Fruit fly (Drosophila melanogaster) whole organism, prepupa: ENCODE measurements around the gene Idua.

ENCODE experiments used
- Blimp-1 ChIP-seq: fragments of 200-800 bp; sonication (Bioruptor generic); optimal IDR thresholded peaks from 3 replicates; lab custom pipeline; 2017; ENCODE audit warnings: missing biosample characterization, missing genetic modification characterization, mild to moderate bottlenecking, moderate library complexity, missing genetic modification reagents
- CG10631 ChIP-seq: fragments of 200-800 bp; sonication (Bioruptor generic); optimal IDR thresholded peaks from 2 replicates; lab custom pipeline; 2016; ENCODE audit warnings: missing biosample characterization, missing genetic modification characterization
- CG10669 ChIP-seq: fragments of 200-800 bp; sonication (Bioruptor generic); optimal IDR thresholded peaks from 3 replicates; lab custom pipeline; 2018; ENCODE audit warnings: missing biosample characterization, mild to moderate bottlenecking, missing genetic modification characterization, moderate library complexity
- CG11294 ChIP-seq: fragments of 200-800 bp; sonication (Bioruptor generic); IDR thresholded peaks from 2 replicates; pipeline ENCODE4 v1.3.6; 2022; ENCODE audit warnings: missing biosample characterization, missing genetic modification characterization
- CG15336 ChIP-seq: fragments of 200-800 bp; sonication (Bioruptor generic); IDR thresholded peaks from 2 replicates; pipeline ENCODE4 v1.3.6; 2022; ENCODE audit warnings: missing biosample characterization, missing genetic modification characterization
- CG1621 ChIP-seq: fragments of 200-800 bp; sonication (Bioruptor generic); optimal IDR thresholded peaks from 3 replicates; lab custom pipeline; 2018; ENCODE audit warnings: missing biosample characterization, mild to moderate bottlenecking, missing genetic modification characterization
- CG16779 ChIP-seq: fragments of 200-800 bp; sonication (Bioruptor generic); optimal IDR thresholded peaks from 3 replicates; lab custom pipeline; 2017; ENCODE audit warnings: missing biosample characterization, mild to moderate bottlenecking, missing genetic modification characterization
- CG3032 ChIP-seq: fragments of 200-800 bp; optimal IDR thresholded peaks from 2 replicates; lab custom pipeline; 2019; ENCODE audit warnings: missing biosample characterization, mild to moderate bottlenecking, missing genetic modification characterization, moderate library complexity
- CG32006 ChIP-seq: fragments of 200-800 bp; sonication (Bioruptor generic); optimal IDR thresholded peaks from 3 replicates; lab custom pipeline; 2017; ENCODE audit warnings: missing biosample characterization, mild to moderate bottlenecking, missing genetic modification characterization
- CG34406 ChIP-seq: fragments of 200-800 bp; sonication (Bioruptor generic); optimal IDR thresholded peaks from 3 replicates; lab custom pipeline; 2016; ENCODE audit warnings: missing biosample characterization, missing genetic modification characterization
- CG3919 ChIP-seq: fragments of 200-800 bp; sonication (Bioruptor generic); optimal IDR thresholded peaks from 3 replicates; lab custom pipeline; 2016; ENCODE audit warnings: missing biosample characterization, missing genetic modification characterization
- CG4318 ChIP-seq: fragments of 200-800 bp; sonication (Bioruptor generic); optimal IDR thresholded peaks from 3 replicates; lab custom pipeline; 2017; ENCODE audit warnings: missing biosample characterization, mild to moderate bottlenecking, missing genetic modification characterization
- CG6163 ChIP-seq: fragments of 200-800 bp; sonication (Bioruptor generic); IDR thresholded peaks from 3 replicates; pipeline ENCODE4 v1.3.6; 2022; ENCODE audit warnings: missing biosample characterization, missing genetic modification characterization
- CG6276 ChIP-seq: fragments of 200-800 bp; sonication (Bioruptor generic); optimal IDR thresholded peaks from 2 replicates; lab custom pipeline; 2017; ENCODE audit warnings: missing biosample characterization, mild to moderate bottlenecking, missing genetic modification characterization
- CG6792 ChIP-seq: fragments of 200-800 bp; sonication (Bioruptor generic); optimal IDR thresholded peaks from 3 replicates; lab custom pipeline; 2016; ENCODE audit warnings: missing biosample characterization, missing genetic modification characterization
- CG7368 ChIP-seq: fragments of 200-800 bp; sonication (Bioruptor generic); optimal IDR thresholded peaks from 3 replicates; lab custom pipeline; 2016; ENCODE audit warnings: missing biosample characterization, missing genetic modification characterization
- CG8319 ChIP-seq: fragments of 200-800 bp; sonication (Bioruptor generic); optimal IDR thresholded peaks from 3 replicates; lab custom pipeline; 2016; ENCODE audit warnings: missing biosample characterization, missing genetic modification characterization
- CG8632 ChIP-seq: fragments of 200-800 bp; sonication (Bioruptor generic); optimal IDR thresholded peaks from 3 replicates; lab custom pipeline; 2016; ENCODE audit warnings: missing biosample characterization, missing genetic modification characterization
- CG9139 ChIP-seq: fragments of 200-800 bp; sonication (Bioruptor generic); optimal IDR thresholded peaks from 3 replicates; lab custom pipeline; 2017; ENCODE audit warnings: missing biosample characterization, mild to moderate bottlenecking, missing genetic modification characterization
- Eip78C ChIP-seq: fragments of 200-800 bp; sonication (Bioruptor generic); peaks from one replicate; lab custom pipeline; 2016; ENCODE audit warnings: missing biosample characterization, missing genetic modification characterization
- Eip93F ChIP-seq: fragments of 200-800 bp; sonication (Bioruptor generic); optimal IDR thresholded peaks from 2 replicates; lab custom pipeline; 2016; ENCODE audit warnings: missing biosample characterization, mild to moderate bottlenecking, missing genetic modification characterization
- Ets21C ChIP-seq: fragments of 200-800 bp; sonication (Bioruptor generic); optimal IDR thresholded peaks from 3 replicates; lab custom pipeline; 2016; ENCODE audit warnings: missing biosample characterization, missing genetic modification characterization
- Ets96B ChIP-seq: fragments of 200-800 bp; optimal IDR thresholded peaks from 2 replicates; lab custom pipeline; 2019; ENCODE audit warnings: missing biosample characterization, mild to moderate bottlenecking, missing genetic modification characterization, moderate library complexity
- Hr38 ChIP-seq: sonication (Bioruptor generic); optimal IDR thresholded peaks from 2 replicates; lab custom pipeline; 2016; ENCODE audit warnings: missing biosample characterization, missing genetic modification characterization
- Hr39 ChIP-seq: fragments of 200-800 bp; sonication (Bioruptor generic); optimal IDR thresholded peaks from 2 replicates; lab custom pipeline; 2016; ENCODE audit warnings: missing biosample characterization, missing genetic modification characterization
- Hr4 ChIP-seq: fragments of 200-800 bp; sonication (Bioruptor generic); optimal IDR thresholded peaks from 3 replicates; lab custom pipeline; 2016; ENCODE audit warnings: missing biosample characterization, missing genetic modification characterization
- Lpt ChIP-seq: fragments of 200-800 bp; sonication (Bioruptor generic); optimal IDR thresholded peaks from 3 replicates; lab custom pipeline; 2016; ENCODE audit warnings: missing biosample characterization, missing genetic modification characterization
- Met ChIP-seq: fragments of 200-800 bp; sonication (Bioruptor generic); optimal IDR thresholded peaks from 3 replicates; lab custom pipeline; 2016; ENCODE audit warnings: missing biosample characterization, missing genetic modification characterization
- OdsH ChIP-seq: fragments of 200-800 bp; sonication (Bioruptor generic); optimal IDR thresholded peaks from 3 replicates; lab custom pipeline; 2016; ENCODE audit warnings: missing biosample characterization, missing genetic modification characterization
- Smox ChIP-seq: fragments of 200-800 bp; sonication (Bioruptor generic); optimal IDR thresholded peaks from 3 replicates; lab custom pipeline; 2016; ENCODE audit warnings: missing biosample characterization, missing genetic modification characterization
- Sox102F ChIP-seq: fragments of 200-800 bp; sonication (Bioruptor generic); optimal IDR thresholded peaks from 2 replicates; lab custom pipeline; 2016; ENCODE audit warnings: missing biosample characterization, mild to moderate bottlenecking, missing genetic modification characterization
- Sox14 ChIP-seq: fragments of 200-800 bp; sonication (Bioruptor generic); optimal IDR thresholded peaks from 3 replicates; lab custom pipeline; 2016; ENCODE audit warnings: missing biosample characterization, missing genetic modification characterization
- Sox15 ChIP-seq: fragments of 200-800 bp; sonication (Bioruptor generic); optimal IDR thresholded peaks from 3 replicates; lab custom pipeline; 2016; ENCODE audit warnings: missing biosample characterization, missing genetic modification characterization
- achi ChIP-seq: fragments of 200-800 bp; sonication (Bioruptor generic); optimal IDR thresholded peaks from 3 replicates; lab custom pipeline; 2016; ENCODE audit warnings: missing biosample characterization, missing genetic modification characterization
- acj6 ChIP-seq: fragments of 200-800 bp; sonication (Bioruptor generic); optimal IDR thresholded peaks from 3 replicates; lab custom pipeline; 2016; ENCODE audit warnings: missing biosample characterization, missing genetic modification characterization
- cyc ChIP-seq: fragments of 200-800 bp; sonication (Bioruptor generic); optimal IDR thresholded peaks from 3 replicates; lab custom pipeline; 2016; ENCODE audit warnings: missing biosample characterization, missing genetic modification characterization
- dsx ChIP-seq: fragments of 200-800 bp; optimal IDR thresholded peaks from 3 replicates; lab custom pipeline; 2019; ENCODE audit warnings: missing biosample characterization, mild to moderate bottlenecking, missing genetic modification characterization, moderate library complexity; ENCODE audit not compliant: poor library complexity, severe bottlenecking
- esn ChIP-seq: fragments of 200-800 bp; sonication (Bioruptor generic); optimal IDR thresholded peaks from 2 replicates; lab custom pipeline; 2016; ENCODE audit warnings: missing biosample characterization, mild to moderate bottlenecking, missing genetic modification characterization, moderate library complexity
- fd59A ChIP-seq: fragments of 200-800 bp; sonication (Bioruptor generic); optimal IDR thresholded peaks from 2 replicates; lab custom pipeline; 2017; ENCODE audit warnings: missing biosample characterization, mild to moderate bottlenecking, missing genetic modification characterization, missing genetic modification reagents
- net ChIP-seq: fragments of 200-800 bp; sonication (Bioruptor generic); optimal IDR thresholded peaks from 3 replicates; lab custom pipeline; 2016; ENCODE audit warnings: missing biosample characterization, missing genetic modification characterization
- pdm3 ChIP-seq: fragments of 200-800 bp; sonication (Bioruptor generic); optimal IDR thresholded peaks from 3 replicates; lab custom pipeline; 2016; ENCODE audit warnings: missing biosample characterization, missing genetic modification characterization
- salr ChIP-seq, 2 experiments: fragments of 200-800 bp; sonication (Bioruptor generic); optimal IDR thresholded peaks; 3 replicates each; lab custom pipeline; 2016 to 2018; ENCODE audit warnings: missing biosample characterization in 2 of 2, missing genetic modification characterization in 2 of 2, mild to moderate bottlenecking in 1 of 2
- spab ChIP-seq: fragments of 200-800 bp; sonication (Bioruptor generic); optimal IDR thresholded peaks from 2 replicates; lab custom pipeline; 2017; ENCODE audit warnings: missing biosample characterization, mild to moderate bottlenecking, missing genetic modification characterization, missing genetic modification reagents
- svp ChIP-seq: fragments of 200-800 bp; sonication (Bioruptor generic); peaks from one replicate; lab custom pipeline; 2016; ENCODE audit warnings: missing biosample characterization, missing genetic modification characterization
- topi ChIP-seq: fragments of 200-800 bp; sonication (Bioruptor generic); optimal IDR thresholded peaks from 3 replicates; lab custom pipeline; 2016; ENCODE audit warnings: missing biosample characterization, missing genetic modification characterization

Gene Idua

dm6 chr2L:11073947-11074346 is 38.9 kb downstream of the Idua start (continued):
- TF ChIP-seq CG3032 (tag; lab: Kevin White, UChicago) (peak; percentile 22), cyc (GFP tag; lab: Kevin White, UChicago) (no peak), Met (GFP tag; lab: Kevin White, UChicago) (no peak), esn (GFP tag; lab: Kevin White, UChicago) (peak; percentile 23), salr (GFP tag; optimal IDR thresholded peaks at IDR 0.05; lab: Kevin White, UChicago) (peak in 1 of 2 experiments; percentile 56), svp (GFP tag; lab: Kevin White, UChicago) (peak; percentile 36), CG32006 (GFP tag; lab: Kevin White, UChicago) (peak; percentile 82), CG8632 (peak; percentile 10), Hr38 (no peak), dsx (GFP tag; lab: Kevin White, UChicago) (no peak), CG15336 (GFP tag; lab: Robert Waterston, UW) (peak; percentile 73), Ets96B (tag; lab: Kevin White, UChicago) (peak; percentile 48), topi (GFP tag; lab: Kevin White, UChicago) (no peak), CG10669 (GFP tag; lab: Kevin White, UChicago) (peak; percentile 5), CG9139 (GFP tag; lab: Kevin White, UChicago) (no peak), fd59A (GFP tag; lab: Kevin White, UChicago) (peak; percentile 46), achi (GFP tag; lab: Kevin White, UChicago) (peak; percentile 45), Smox (GFP tag; lab: Kevin White, UChicago) (peak; percentile 20), Eip93F (GFP tag; lab: Kevin White, UChicago) (no peak), spab (peak; percentile 30), Sox102F (GFP tag; lab: Kevin White, UChicago) (peak; percentile 2), Eip78C (GFP tag; lab: Kevin White, UChicago) (peak; percentile 84), CG6163 (no peak), net (peak; percentile 32)

DNA sequence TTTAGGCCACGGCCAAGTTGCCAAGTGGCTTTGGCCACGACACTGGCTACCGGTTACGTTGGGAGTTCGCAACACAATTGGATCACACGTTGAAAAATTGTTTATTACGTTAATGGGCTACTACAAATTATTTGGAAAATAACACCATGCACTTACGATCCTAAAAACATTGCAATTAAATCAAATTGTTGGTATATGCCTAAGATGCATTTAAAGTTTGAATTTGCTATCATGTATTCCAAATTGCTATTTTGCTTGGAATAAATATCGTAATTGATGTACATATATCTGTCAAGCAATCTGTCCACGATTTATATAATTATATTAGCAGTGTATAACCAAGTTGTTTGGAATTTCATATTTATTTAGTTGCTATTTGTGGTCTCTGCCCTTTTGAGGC is 40.0 kb downstream of the Idua start:
- TF ChIP-seq Ets96B (tag; lab: Kevin White, UChicago) (peak; percentile 24), Hr4 (GFP tag; lab: Kevin White, UChicago) (peak; percentile 48), Eip78C (GFP tag; lab: Kevin White, UChicago) (peak; percentile 78), topi (GFP tag; lab: Kevin White, UChicago) (no peak), CG15336 (GFP tag; lab: Robert Waterston, UW) (peak; percentile 29; the same call in 1 of the 2 replicates), Ets21C (no peak), CG32006 (GFP tag; lab: Kevin White, UChicago) (peak; percentile 41), CG10631 (GFP tag; lab: Kevin White, UChicago) (peak; percentile 23), achi (GFP tag; lab: Kevin White, UChicago) (peak; percentile 5), OdsH (GFP tag; lab: Kevin White, UChicago) (peak; percentile 7), Met (GFP tag; lab: Kevin White, UChicago) (no peak), CG11294 (no peak), Lpt (GFP tag; lab: Kevin White, UChicago) (peak; percentile 35), CG3032 (tag; lab: Kevin White, UChicago) (peak; percentile 17), CG6276 (no peak), svp (GFP tag; lab: Kevin White, UChicago) (peak; percentile 10)

DNA sequence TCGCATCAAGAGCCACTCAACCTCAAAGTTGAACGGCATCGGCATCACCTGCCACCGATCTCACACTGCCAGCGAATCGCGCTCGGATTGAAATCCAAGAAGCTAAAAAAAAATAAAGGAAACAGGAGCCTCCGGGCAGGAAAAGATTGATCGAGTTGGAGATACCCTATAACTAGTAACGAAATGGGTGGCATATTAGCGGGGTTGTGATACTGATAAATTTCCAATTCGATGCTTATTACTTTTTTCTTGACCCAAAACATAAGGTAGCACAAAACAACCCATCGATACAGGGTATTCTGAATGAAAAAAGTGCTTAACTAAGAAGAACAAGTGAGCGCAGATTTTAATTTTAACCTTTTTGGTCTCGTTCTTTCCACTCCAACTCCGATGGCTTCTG is 40.6 kb downstream of the Idua start:
- TF ChIP-seq CG10669 (GFP tag; lab: Kevin White, UChicago): peak; percentile 76
- TF ChIP-seq Hr39: peak; percentile 79
- TF ChIP-seq Sox14 (GFP tag; lab: Kevin White, UChicago): peak; percentile 85
- peak; percentile 68 for TF ChIP-seq Ets21C
- TF ChIP-seq CG6792 (GFP tag; lab: Kevin White, UChicago): peak; percentile 72
- peak; percentile 77 for TF ChIP-seq spab
- no peak for TF ChIP-seq CG15336 (GFP tag; lab: Robert Waterston, UW)
- no peak for TF ChIP-seq CG11294
- peak; percentile 85 for TF ChIP-seq Eip78C (GFP tag; lab: Kevin White, UChicago)
- peak; percentile 65 for TF ChIP-seq CG1621
- peak; percentile 53 for TF ChIP-seq CG32006 (GFP tag; lab: Kevin White, UChicago)
- TF ChIP-seq pdm3 (GFP tag; lab: Kevin White, UChicago): peak; percentile 70
- TF ChIP-seq CG8632: peak; percentile 46
- TF ChIP-seq CG8319: peak; percentile 28
- TF ChIP-seq CG9139 (GFP tag; lab: Kevin White, UChicago): peak; percentile 63
- TF ChIP-seq CG7368 (GFP tag; lab: Kevin White, UChicago): no peak
- TF ChIP-seq CG3919 (GFP tag; lab: Kevin White, UChicago): peak; percentile 77
- TF ChIP-seq CG4318 (GFP tag; lab: Kevin White, UChicago): no peak
- peak; percentile 41 for TF ChIP-seq CG34406 (GFP tag; lab: Kevin White, UChicago)
- peak; percentile 29 for TF ChIP-seq Sox15 (GFP tag; lab: Kevin White, UChicago)
- TF ChIP-seq CG16779 (tag; lab: Kevin White, UChicago): no peak
- peak; percentile 74 for TF ChIP-seq CG10631 (GFP tag; lab: Kevin White, UChicago)
- peak; percentile 65 for TF ChIP-seq OdsH (GFP tag; lab: Kevin White, UChicago)
- no peak for TF ChIP-seq Lpt (GFP tag; lab: Kevin White, UChicago)
- peak; percentile 84 for TF ChIP-seq topi (GFP tag; lab: Kevin White, UChicago)
- peak; percentile 68 for TF ChIP-seq acj6 (GFP tag; lab: Kevin White, UChicago)
- TF ChIP-seq Blimp-1 (GFP tag; lab: Kevin White, UChicago): no peak
- TF ChIP-seq net: peak; percentile 39
